Worm (Caenorhabditis elegans): Measurements from ENCODE around the gene vps-15.

- TF ChIP-seq mdl-1 (tag; optimal IDR thresholded peaks at IDR 0.05) (no peak), zag-1 (tag; optimal IDR thresholded peaks at IDR 0.05) (no peak)
These were observed 13.4 kb downstream of the vps-15 start for ce11 chrII:11902203-11902602.

Measured in whole organism, L2 larva.